Fruit fly (Drosophila melanogaster) whole organism, embryonic: Measurements from ENCODE around the gene CG32214.
A peak's percentile ranks its signal among the peaks of the same experiment; 100 is the strongest.

Source experiments
- Adf1 ChIP-seq: fragments of 200-800 bp; sonication (Bioruptor generic); IDR thresholded peaks from 2 replicates; pipeline ENCODE4 v1.3.6; 2022; ENCODE audit warnings: missing biosample characterization, missing genetic modification characterization
- Awh ChIP-seq: fragments of 200-800 bp; sonication (Bioruptor generic); IDR thresholded peaks from 2 replicates; pipeline ENCODE4, ENCODE4 v1.3.6; 2022; ENCODE audit warnings: missing biosample characterization, missing genetic modification characterization
- B-H2 ChIP-seq: fragments of 200-800 bp; sonication (Bioruptor generic); optimal IDR thresholded peaks from 2 replicates; lab custom pipeline; 2018; ENCODE audit warnings: missing biosample characterization, mild to moderate bottlenecking, missing genetic modification characterization
- CG10209 ChIP-seq: fragments of 200-800 bp; sonication (Bioruptor generic); optimal IDR thresholded peaks from 3 replicates; lab custom pipeline; 2017; ENCODE audit warnings: missing biosample characterization, mild to moderate bottlenecking, missing genetic modification characterization, missing genetic modification reagents
- CG10543 ChIP-seq: fragments of 200-800 bp; sonication (Bioruptor generic); optimal IDR thresholded peaks from 3 replicates; lab custom pipeline; 2017; ENCODE audit warnings: missing biosample characterization, mild to moderate bottlenecking, missing genetic modification characterization, moderate library complexity
- CG12299 ChIP-seq: fragments of 200-800 bp; sonication (Bioruptor generic); optimal IDR thresholded peaks from 2 replicates; lab custom pipeline; 2018; ENCODE audit warnings: missing biosample characterization, mild to moderate bottlenecking, missing genetic modification characterization
- CG16813 ChIP-seq: fragments of 200-800 bp; sonication (Bioruptor generic); IDR thresholded peaks from 3 replicates; pipeline ENCODE4 v1.3.6; 2022; ENCODE audit warnings: missing biosample characterization, missing genetic modification characterization; ENCODE audit not compliant: partially characterized antibody
- CG16815 ChIP-seq: fragments of 200-800 bp; sonication (Bioruptor generic); optimal IDR thresholded peaks from 3 replicates; lab custom pipeline; 2017; ENCODE audit warnings: missing biosample characterization, mild to moderate bottlenecking, missing genetic modification characterization
- CG17829 ChIP-seq: fragments of 200-800 bp; optimal IDR thresholded peaks from 2 replicates; lab custom pipeline; 2019; ENCODE audit warnings: missing biosample characterization, mild to moderate bottlenecking, missing genetic modification characterization, moderate library complexity
- CG18764 ChIP-seq: fragments of 200-800 bp; sonication (Bioruptor generic); optimal IDR thresholded peaks from 3 replicates; lab custom pipeline; 2016; ENCODE audit warnings: missing biosample characterization, missing genetic modification characterization
- CG2120 ChIP-seq: fragments of 200-800 bp; sonication (Bioruptor generic); optimal IDR thresholded peaks from 3 replicates; lab custom pipeline; 2016; ENCODE audit warnings: missing biosample characterization, missing genetic modification characterization
- CG3065 ChIP-seq: fragments of 200-800 bp; sonication (Bioruptor generic); optimal IDR thresholded peaks from 2 replicates; lab custom pipeline; 2016; ENCODE audit warnings: missing biosample characterization, missing genetic modification characterization
- CG3407 ChIP-seq: fragments of 200-800 bp; sonication (Bioruptor generic); optimal IDR thresholded peaks from 2 replicates; lab custom pipeline; 2018; ENCODE audit warnings: missing biosample characterization, mild to moderate bottlenecking, missing genetic modification characterization
- CG4282 ChIP-seq: fragments of 200-800 bp; sonication (Bioruptor generic); optimal IDR thresholded peaks from 2 replicates; lab custom pipeline; 2016; ENCODE audit warnings: missing biosample characterization, missing genetic modification characterization
- CG4424 ChIP-seq: fragments of 200-800 bp; sonication (Bioruptor generic); optimal IDR thresholded peaks from 3 replicates; lab custom pipeline; 2016; ENCODE audit warnings: missing biosample characterization, missing genetic modification characterization
- CG5245 ChIP-seq: fragments of 200-800 bp; sonication (Bioruptor generic); optimal IDR thresholded peaks from 3 replicates; lab custom pipeline; 2016; ENCODE audit warnings: missing biosample characterization, missing genetic modification characterization
- CG7271 ChIP-seq: fragments of 200-800 bp; sonication (Bioruptor generic); optimal IDR thresholded peaks from 2 replicates; lab custom pipeline; 2018; ENCODE audit warnings: missing biosample characterization, mild to moderate bottlenecking, missing genetic modification characterization, moderate library complexity
- CG8388 ChIP-seq: fragments of 200-800 bp; sonication (Bioruptor generic); optimal IDR thresholded peaks from 2 replicates; lab custom pipeline; 2019; ENCODE audit warnings: missing biosample characterization, mild to moderate bottlenecking, missing genetic modification characterization, moderate library complexity
- CG9876 ChIP-seq: fragments of 200-800 bp; sonication (Bioruptor generic); optimal IDR thresholded peaks from 2 replicates; lab custom pipeline; 2016; ENCODE audit warnings: missing biosample characterization, missing genetic modification characterization
- CTCF ChIP-seq: fragments of 200-800 bp; sonication (Bioruptor generic); optimal IDR thresholded peaks from 2 replicates; lab custom pipeline; 2017; ENCODE audit warnings: missing biosample characterization, mild to moderate bottlenecking, missing genetic modification characterization, moderate library complexity
- Dll ChIP-seq: fragments of 200-800 bp; sonication (Bioruptor generic); IDR thresholded peaks from 4 replicates; pipeline ENCODE4 v1.3.6; 2022; ENCODE audit warnings: missing biosample characterization, missing genetic modification characterization; ENCODE audit not compliant: partially characterized antibody
- Doc2 ChIP-seq: fragments of 200-800 bp; sonication (Bioruptor generic); IDR thresholded peaks from 2 replicates; pipeline ENCODE4 v1.3.6; 2022; ENCODE audit warnings: missing biosample characterization, missing genetic modification characterization
- HHEX ChIP-seq: fragments of 200-800 bp; sonication (Bioruptor generic); optimal IDR thresholded peaks from 3 replicates; lab custom pipeline; 2017; ENCODE audit warnings: missing biosample characterization, mild to moderate bottlenecking, missing genetic modification characterization, missing genetic modification reagents
- Hey ChIP-seq: fragments of 200-800 bp; sonication (Bioruptor generic); optimal IDR thresholded peaks from 3 replicates; lab custom pipeline; 2018; ENCODE audit warnings: missing biosample characterization, mild to moderate bottlenecking, missing genetic modification characterization
- Kr ChIP-seq: fragments of 200-800 bp; sonication (Bioruptor generic); optimal IDR thresholded peaks from 2 replicates; lab custom pipeline; 2017; ENCODE audit warnings: missing biosample characterization, mild to moderate bottlenecking, missing genetic modification characterization
- MTF-1 ChIP-seq: fragments of 200-800 bp; sonication (Bioruptor generic); optimal IDR thresholded peaks from 2 replicates; lab custom pipeline; 2018; ENCODE audit warnings: missing biosample characterization, mild to moderate bottlenecking, missing genetic modification characterization, borderline replicate concordance
- Max ChIP-seq: fragments of 200-800 bp; sonication (Bioruptor generic); optimal IDR thresholded peaks from 2 replicates; lab custom pipeline; 2016; ENCODE audit warnings: missing biosample characterization, mild to moderate bottlenecking, missing genetic modification characterization
- PHDP ChIP-seq: fragments of 200-800 bp; sonication (Bioruptor generic); optimal IDR thresholded peaks from 3 replicates; lab custom pipeline; 2018; ENCODE audit warnings: missing biosample characterization, mild to moderate bottlenecking, missing genetic modification characterization, moderate library complexity
- Poxn ChIP-seq: fragments of 200-800 bp; sonication (Bioruptor generic); IDR thresholded peaks from 2 replicates; pipeline ENCODE4 v1.3.6; 2022; ENCODE audit warnings: missing biosample characterization, missing genetic modification characterization
- Sry-β ChIP-seq: fragments of 200-800 bp; sonication (Bioruptor generic); optimal IDR thresholded peaks from 2 replicates; lab custom pipeline; 2018; ENCODE audit warnings: missing biosample characterization, mild to moderate bottlenecking, missing genetic modification characterization, moderate library complexity
- Xbp1 ChIP-seq: fragments of 200-800 bp; sonication (Bioruptor generic); optimal IDR thresholded peaks from 3 replicates; lab custom pipeline; 2016; ENCODE audit warnings: missing biosample characterization, mild to moderate bottlenecking, missing genetic modification characterization
- Xrp1 ChIP-seq: fragments of 200-800 bp; sonication (Bioruptor generic); IDR thresholded peaks from 2 replicates; pipeline ENCODE4 v1.3.6; 2022; ENCODE audit warnings: missing biosample characterization, missing genetic modification characterization
- YL-1 ChIP-seq: fragments of 200-800 bp; sonication (Bioruptor generic); optimal IDR thresholded peaks from 3 replicates; lab custom pipeline; 2017; ENCODE audit warnings: missing biosample characterization, mild to moderate bottlenecking, missing genetic modification characterization
- ab ChIP-seq: fragments of 200-800 bp; sonication (Bioruptor generic); optimal IDR thresholded peaks from 2 replicates; lab custom pipeline; 2016; ENCODE audit warnings: missing biosample characterization, missing genetic modification characterization
- az2 ChIP-seq: fragments of 200-800 bp; sonication (Bioruptor generic); optimal IDR thresholded peaks from 3 replicates; lab custom pipeline; 2016; ENCODE audit warnings: missing biosample characterization, missing genetic modification characterization
- chif ChIP-seq, 2 experiments: fragments of 200-800 bp; sonication (Bioruptor generic); optimal IDR thresholded peaks; 3 replicates each; lab custom pipeline; 2016; ENCODE audit warnings: missing biosample characterization in 2 of 2, missing genetic modification characterization in 2 of 2
- ci ChIP-seq: fragments of 200-800 bp; sonication (Bioruptor generic); IDR thresholded peaks from 3 replicates; pipeline ENCODE4 v1.3.6; 2022; ENCODE audit warnings: missing biosample characterization, missing genetic modification characterization
- corto ChIP-seq: fragments of 200-800 bp; sonication (Bioruptor generic); optimal IDR thresholded peaks from 2 replicates; lab custom pipeline; 2016; ENCODE audit warnings: missing biosample characterization, mild to moderate bottlenecking, missing genetic modification characterization, moderate library complexity
- crc ChIP-seq: fragments of 200-800 bp; sonication (Bioruptor generic); optimal IDR thresholded peaks from 2 replicates; lab custom pipeline; 2016; ENCODE audit warnings: missing biosample characterization, missing genetic modification characterization
- crol ChIP-seq: fragments of 200-800 bp; sonication (Bioruptor generic); IDR thresholded peaks from 2 replicates; pipeline ENCODE4 v1.3.6; 2022; ENCODE audit warnings: missing biosample characterization, missing genetic modification characterization
- gem ChIP-seq: fragments of 200-800 bp; sonication (Bioruptor generic); optimal IDR thresholded peaks from 2 replicates; lab custom pipeline; 2019; ENCODE audit warnings: missing biosample characterization, mild to moderate bottlenecking, missing genetic modification characterization, moderate library complexity
- gfzf ChIP-seq: fragments of 200-800 bp; sonication (Bioruptor generic); optimal IDR thresholded peaks from 2 replicates; lab custom pipeline; 2016; ENCODE audit warnings: missing biosample characterization, mild to moderate bottlenecking, missing genetic modification characterization, moderate library complexity
- her ChIP-seq: fragments of 200-800 bp; sonication (Bioruptor generic); optimal IDR thresholded peaks from 2 replicates; lab custom pipeline; 2016; ENCODE audit warnings: missing biosample characterization, missing genetic modification characterization
- hth ChIP-seq: fragments of >200 bp; optimal IDR thresholded peaks from 2 replicates; lab custom pipeline; 2017; ENCODE audit warnings: inconsistent platforms
- insv ChIP-seq, 2 experiments: fragments of 200-800 bp; sonication (Bioruptor generic); optimal IDR thresholded peaks; 3 replicates each; lab custom pipeline; 2016 to 2018; ENCODE audit warnings: missing biosample characterization in 2 of 2, missing genetic modification characterization in 2 of 2
- kah ChIP-seq: fragments of 200-800 bp; sonication (Bioruptor generic); optimal IDR thresholded peaks from 2 replicates; lab custom pipeline; 2018; ENCODE audit warnings: missing biosample characterization, mild to moderate bottlenecking, missing genetic modification characterization
- kay ChIP-seq: fragments of 200-800 bp; sonication (Bioruptor generic); optimal IDR thresholded peaks from 2 replicates; lab custom pipeline; 2016; ENCODE audit warnings: missing biosample characterization, missing genetic modification characterization
- pb ChIP-seq: fragments of 200-800 bp; sonication (Bioruptor generic); optimal IDR thresholded peaks from 3 replicates; lab custom pipeline; 2016; ENCODE audit warnings: missing biosample characterization, missing genetic modification characterization
- sqz ChIP-seq: fragments of 200-800 bp; sonication (Bioruptor generic); optimal IDR thresholded peaks from 3 replicates; lab custom pipeline; 2018; ENCODE audit warnings: missing biosample characterization, mild to moderate bottlenecking, missing genetic modification characterization
- tio ChIP-seq: fragments of 200-800 bp; sonication (Bioruptor generic); optimal IDR thresholded peaks from 2 replicates; lab custom pipeline; 2017; ENCODE audit warnings: missing biosample characterization, missing genetic modification characterization, inconsistent platforms
- tx ChIP-seq: fragments of 200-800 bp; sonication (Bioruptor generic); optimal IDR thresholded peaks from 2 replicates; lab custom pipeline; 2016; ENCODE audit warnings: missing biosample characterization, missing genetic modification characterization

CG32214 gene

dm6 chr3L:19516547-19516946 is 49.4 kb downstream of the CG32214 start (continued):
- TF ChIP-seq CG7271 (tag; lab: Kevin White, UChicago) (peak; percentile 92), CG3065 (GFP tag; lab: Kevin White, UChicago) (peak; percentile 70), CTCF (peak; percentile 94), her (GFP tag; lab: Kevin White, UChicago) (peak; percentile 84), CG10543 (GFP tag; lab: Kevin White, UChicago) (peak; percentile 87), CG10209 (peak; percentile 86), CG3407 (GFP tag; lab: Kevin White, UChicago) (peak; percentile 86), crc (GFP tag; lab: Kevin White, UChicago) (peak; percentile 91), az2 (GFP tag; lab: Kevin White, UChicago) (peak; percentile 75), sqz (GFP tag; lab: Kevin White, UChicago) (no peak), CG17829 (tag; lab: Kevin White, UChicago) (peak; percentile 82), ab (GFP tag; lab: Kevin White, UChicago) (peak; percentile 59), CG4424 (peak; percentile 94), gfzf (GFP tag; lab: Kevin White, UChicago) (peak; percentile 21), HHEX (peak; percentile 88), Doc2 (GFP tag; lab: Robert Waterston, UW) (peak; percentile 93), gem (tag; lab: Kevin White, UChicago) (peak; percentile 81), CG4282 (GFP tag; lab: Kevin White, UChicago) (peak; percentile 65), CG12299 (tag; lab: Kevin White, UChicago) (peak; percentile 49), CG16813 (GFP tag; lab: Robert Waterston, UW) (peak; percentile 58; the same call in 2 of the 3 replicates), hth (lab: Kevin White, UChicago) (no peak), Dll (GFP tag; lab: Robert Waterston, UW) (no peak), tx (GFP tag; lab: Kevin White, UChicago) (peak; percentile 69), Awh (GFP tag; lab: Robert Waterston, UW) (peak; percentile 88), CG16815 (GFP tag; lab: Kevin White, UChicago) (peak; percentile 73), Hey (no peak), Adf1 (GFP tag; lab: Robert Waterston, UW) (peak; percentile 41; the same call in 1 of the 2 replicates), Xrp1 (GFP tag; lab: Robert Waterston, UW) (no peak; the same call in 1 of the 2 replicates), tio (GFP tag; lab: Kevin White, UChicago) (peak; percentile 65), CG8388 (GFP tag; lab: Kevin White, UChicago) (peak; percentile 76), Poxn (GFP tag; lab: Robert Waterston, UW) (peak; percentile 64), pb (peak; percentile 95), PHDP (tag; lab: Kevin White, UChicago) (no peak), CG5245 (peak; percentile 87), YL-1 (peak; percentile 33), kah (GFP tag; lab: Kevin White, UChicago) (no peak), CG2120 (GFP tag; lab: Kevin White, UChicago) (peak; percentile 72), CG9876 (peak; percentile 94), ci (GFP tag; lab: Robert Waterston, UW) (peak; percentile 96), kay (GFP tag; lab: Kevin White, UChicago) (peak; percentile 74), chif (GFP tag; optimal IDR thresholded peaks at IDR 0.05; lab: Kevin White, UChicago) (peak; percentile 85 to 94), crol (GFP tag; lab: Robert Waterston, UW) (no peak; the same call in 1 of the 2 replicates), Xbp1 (GFP tag; lab: Kevin White, UChicago) (peak; percentile 90), insv (GFP tag; optimal IDR thresholded peaks at IDR 0.05; lab: Kevin White, UChicago) (peak in 1 of 2 experiments; percentile 62), B-H2 (peak; percentile 83), CG18764 (GFP tag; lab: Kevin White, UChicago) (peak; percentile 89), corto (no peak), Kr (GFP tag; lab: Kevin White, UChicago) (no peak), Max (GFP tag; lab: Kevin White, UChicago) (peak; percentile 86), Sry-β (peak; percentile 51), MTF-1 (GFP tag; lab: Kevin White, UChicago) (peak; percentile 90)
